Worm (Caenorhabditis elegans): ENCODE measurements around the gene Y116A8C.465.

DNA sequence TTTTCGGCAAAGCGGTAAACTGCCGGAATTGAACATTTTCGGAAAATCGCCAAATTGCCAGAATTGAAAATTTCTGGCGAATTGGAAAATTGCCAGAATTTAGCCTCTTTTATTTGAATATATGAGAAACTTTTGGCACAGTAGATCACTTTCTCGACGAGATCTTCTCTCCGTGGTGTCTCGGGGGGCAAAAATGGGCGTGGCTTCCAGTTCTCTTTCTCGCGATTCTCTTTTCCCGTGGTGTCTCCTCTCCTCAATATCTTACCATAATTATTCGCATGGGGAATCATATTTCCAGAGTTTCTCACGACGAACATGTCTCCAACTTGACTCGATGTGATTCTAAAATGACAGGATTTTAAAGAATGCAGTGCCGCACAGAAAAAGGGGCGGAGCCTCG is 34.1 kb downstream of the Y116A8C.465 start:
- TF ChIP-seq F57C9.4 (tag; optimal IDR thresholded peaks at IDR 0.05) (no peak), B0019.2 (GFP tag; conservative IDR thresholded peaks at IDR 0.05) (no peak), let-526 (GFP tag; IDR thresholded peaks at IDR 0.05) (no peak), nhr-90 (tag; optimal IDR thresholded peaks at IDR 0.05) (no peak), die-1 (tag; optimal IDR thresholded peaks at IDR 0.05) (no peak), F22D6.2 (tag; optimal IDR thresholded peaks at IDR 0.05) (no peak), rpc-1 (optimal IDR thresholded peaks at IDR 0.05) (no peak), rpc-1 (tag; optimal IDR thresholded peaks at IDR 0.05) (no peak), pha-4 (tag; optimal IDR thresholded peaks at IDR 0.05) (no peak), lin-26 (GFP tag; IDR thresholded peaks at IDR 0.05) (no peak), attf-5 (GFP tag; optimal IDR thresholded peaks at IDR 0.05) (no peak), aptf-2 (GFP tag; conservative IDR thresholded peaks at IDR 0.05) (no peak)
